Worm (Caenorhabditis elegans) whole organism, L3 larva: ENCODE measurements around the gene D2062.4.

ENCODE experiments used
- egl-27 ChIP-seq: sonication (generic microtip); optimal IDR thresholded peaks from 4 replicates; lab custom pipeline; 2017; ENCODE audit warnings: missing biosample characterization, missing genetic modification reagents, missing genetic modification characterization
- lin-39 ChIP-seq: fragments of 150-350 bp; optimal IDR thresholded peaks from 2 replicates; lab custom pipeline; 2018; ENCODE audit warnings: missing biosample characterization, missing genetic modification reagents, missing genetic modification characterization
- nfya-1 ChIP-seq: sonication (generic microtip); optimal IDR thresholded peaks from 2 replicates; lab custom pipeline; 2017; ENCODE audit warnings: missing genetic modification characterization, mild to moderate bottlenecking, missing compliant biosample characterization, antibody characterized with exemption, moderate library complexity; ENCODE audit not compliant: insufficient read depth
- nhr-12 ChIP-seq: fragments of 150-350 bp; optimal IDR thresholded peaks from 2 replicates; lab custom pipeline; 2014; ENCODE audit warnings: missing biosample characterization, missing genetic modification characterization
- nhr-237 ChIP-seq: fragments of 150-350 bp; optimal IDR thresholded peaks from 2 replicates; lab custom pipeline; 2014; ENCODE audit warnings: missing biosample characterization, missing genetic modification characterization
- nhr-28 ChIP-seq: fragments of 150-350 bp; optimal IDR thresholded peaks from 2 replicates; lab custom pipeline; 2014; ENCODE audit warnings: missing biosample characterization, missing genetic modification characterization
- nhr-76 ChIP-seq: fragments of 150-350 bp; sonication (generic microtip); optimal IDR thresholded peaks from 5 replicates; lab custom pipeline; 2014; ENCODE audit warnings: missing biosample characterization, missing genetic modification characterization
- pha-4 ChIP-seq: fragments of 150-350 bp; optimal IDR thresholded peaks from 2 replicates; lab custom pipeline; 2014; ENCODE audit warnings: missing biosample characterization, missing genetic modification reagents, missing genetic modification characterization
- skn-1 ChIP-seq: fragments of 150-350 bp; optimal IDR thresholded peaks from 2 replicates; lab custom pipeline; 2014; ENCODE audit warnings: missing biosample characterization, missing genetic modification characterization
- snpc-4 ChIP-seq: fragments of 150-350 bp; optimal IDR thresholded peaks from 2 replicates; lab custom pipeline; 2014; ENCODE audit warnings: missing biosample characterization, missing genetic modification characterization
- zag-1 ChIP-seq: fragments of 150-350 bp; optimal IDR thresholded peaks from 2 replicates; lab custom pipeline; 2014; ENCODE audit warnings: missing biosample characterization, missing genetic modification characterization
- ztf-4 ChIP-seq: fragments of 150-350 bp; optimal IDR thresholded peaks from 2 replicates; lab custom pipeline; 2014; ENCODE audit warnings: missing biosample characterization, missing genetic modification characterization

DNA sequence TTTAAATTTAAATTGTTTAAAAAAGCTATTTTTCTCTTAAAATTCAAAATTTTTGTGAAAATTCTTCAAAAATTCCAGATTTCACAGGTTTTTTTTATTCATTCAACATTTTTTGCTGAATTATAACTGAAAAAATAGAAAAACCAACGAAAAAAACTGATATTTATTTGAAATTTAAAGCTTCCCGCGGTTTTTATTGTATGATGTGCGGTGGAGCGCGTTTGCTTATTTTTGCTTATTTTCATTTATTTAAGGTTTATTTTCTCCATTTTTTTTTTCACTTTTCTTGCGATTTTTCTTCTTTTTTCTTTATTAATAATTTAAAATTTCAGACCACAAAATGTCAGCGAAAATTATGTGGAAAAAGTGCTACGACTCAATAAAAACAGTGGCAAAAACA is 14.9 kb downstream of the D2062.4 start, which contains the start of gene F22E5.9:
- TF ChIP-seq nhr-12 (no peak), pha-4 (tag; lab: Kevin White, UChicago) (peak; percentile 32), egl-27 (tag; lab: Kevin White, UChicago) (no peak), skn-1 (tag; lab: Kevin White, UChicago) (peak; percentile 52), lin-39 (tag; lab: Kevin White, UChicago) (no peak), nhr-76 (tag; lab: Kevin White, UChicago) (no peak), nhr-237 (tag; lab: Kevin White, UChicago) (no peak), nhr-28 (no peak), nfya-1 (tag; lab: Kevin White, UChicago) (no peak), ztf-4 (tag; lab: Kevin White, UChicago) (no peak), snpc-4 (no peak), zag-1 (no peak)
